Worm (Caenorhabditis elegans) whole organism, L4 larva: ENCODE results near the gene fre-1.

Source experiments
- F49E8.2 ChIP-seq: sonication (generic microtip); optimal IDR thresholded peaks from 2 replicates; lab custom pipeline; 2016; ENCODE audit warnings: missing compliant biosample characterization, mild to moderate bottlenecking, missing genetic modification characterization, borderline replicate concordance
- hlh-30 ChIP-seq: sonication (generic microtip); optimal IDR thresholded peaks from 2 replicates; lab custom pipeline; 2017; ENCODE audit warnings: antibody characterized with exemption, mild to moderate bottlenecking, missing genetic modification characterization, missing compliant biosample characterization; ENCODE audit not compliant: insufficient read depth
- ztf-11 ChIP-seq: fragments of 150-350 bp; optimal IDR thresholded peaks from 2 replicates; lab custom pipeline; 2014; ENCODE audit warnings: missing biosample characterization, missing genetic modification characterization

ce11 chrV:20047310-20047709 lies 40.2 kb downstream of the fre-1 start, which contains the start of gene spe-19:
- no peak for TF ChIP-seq F49E8.2 (tag; lab: Kevin White, UChicago)
- TF ChIP-seq hlh-30: no peak
- no peak for TF ChIP-seq ztf-11 (tag; lab: Kevin White, UChicago)
